Worm (Caenorhabditis elegans): ENCODE measurements around the gene rdy-2.

ce11 chrV:13575866-13576265 lies 24.9 kb downstream of the rdy-2 start:
- TF ChIP-seq cog-1 (tag; optimal IDR thresholded peaks at IDR 0.05) (no peak), flt-1 (GFP tag; IDR thresholded peaks at IDR 0.05) (no peak), T22C8.4 (GFP tag; IDR thresholded peaks at IDR 0.05) (no peak)

Data from whole organism, midembryonic.